Worm (Caenorhabditis elegans): ENCODE results near the gene nspg-11.

nspg-11 gene

DNA sequence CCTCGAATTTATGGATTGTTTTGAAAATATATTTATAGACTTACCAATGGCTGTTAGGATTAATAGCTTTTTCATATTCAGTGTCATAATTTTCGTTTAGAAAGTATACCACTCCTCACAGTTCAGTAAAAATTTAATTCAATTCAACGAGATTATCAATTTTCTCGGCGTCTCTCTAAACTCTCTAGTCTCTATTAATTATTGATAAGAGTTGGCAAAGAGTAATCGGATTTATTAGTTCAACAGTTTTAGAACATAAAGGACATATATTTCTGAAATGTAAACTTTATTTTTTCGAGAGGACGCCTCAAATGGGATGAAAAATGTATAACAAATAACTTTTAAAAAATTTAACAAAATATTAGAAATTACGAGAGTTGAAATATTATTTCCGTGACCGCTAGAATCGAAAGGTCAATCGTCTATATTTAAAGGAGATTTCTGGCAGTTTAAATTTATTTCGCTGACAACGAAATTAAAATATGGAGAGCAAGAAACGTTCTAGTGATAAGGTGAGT, at the start of gene nspg-11, which contains the start of gene F49C12.15:
Gene nspg-11 (minus strand): TSS at position 101 of the 518 bp plus-strand sequence.
Gene F49C12.15 (plus strand): TSS at position 468 of the 518 bp plus-strand sequence.
- TF ChIP-seq ceh-82 (tag; optimal IDR thresholded peaks at IDR 0.05) (no peak), nhr-12 (tag; optimal IDR thresholded peaks at IDR 0.05) (no peak), ztf-4 (tag; optimal IDR thresholded peaks at IDR 0.05) (no peak), tbx-2 (tag; optimal IDR thresholded peaks at IDR 0.05) (no peak), elt-2 (tag; optimal IDR thresholded peaks at IDR 0.05) (peak; percentile 10), zag-1 (tag; optimal IDR thresholded peaks at IDR 0.05) (no peak), unc-39 (tag; optimal IDR thresholded peaks at IDR 0.05) (no peak), fkh-10 (GFP tag; optimal IDR thresholded peaks at IDR 0.05) (no peak)

DNA sequence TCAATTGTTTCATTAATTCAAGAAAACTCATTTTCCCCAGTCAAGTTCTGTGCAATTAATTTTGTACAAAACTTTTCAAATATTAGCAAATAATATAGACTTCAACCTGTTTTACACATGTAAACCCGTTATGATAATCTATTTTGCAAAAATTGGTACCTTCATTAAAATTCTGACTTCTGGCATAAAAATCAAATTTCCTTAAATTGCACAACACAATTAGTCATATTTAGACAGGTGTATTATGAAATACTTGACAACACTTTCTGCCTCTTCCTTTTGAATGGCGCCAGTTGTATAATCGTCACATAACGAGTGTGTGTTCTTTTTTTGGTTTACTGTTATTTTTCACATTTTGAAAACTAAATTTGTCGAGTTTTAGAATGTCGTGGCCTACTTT, 47.2 kb upstream of the nspg-11 start, which contains the start of gene fbxc-58:
Gene fbxc-58 (plus strand): TSS at position 383 of the 400 bp plus-strand sequence.
- TF ChIP-seq ztf-4 (tag; optimal IDR thresholded peaks at IDR 0.05) = no peak
- no peak for TF ChIP-seq fkh-2 (tag; optimal IDR thresholded peaks at IDR 0.05)
- no peak for TF ChIP-seq ztf-11 (tag; optimal IDR thresholded peaks at IDR 0.05)
- TF ChIP-seq ceh-28 (tag; optimal IDR thresholded peaks at IDR 0.05) = no peak
- no peak for TF ChIP-seq fkh-10 (GFP tag; optimal IDR thresholded peaks at IDR 0.05)
- no peak for TF ChIP-seq egl-27 (tag; optimal IDR thresholded peaks at IDR 0.05)
- no peak for TF ChIP-seq ceh-16 (tag; optimal IDR thresholded peaks at IDR 0.05)
- TF ChIP-seq nhr-28 (tag; optimal IDR thresholded peaks at IDR 0.05) = no peak
- TF ChIP-seq aly-2 (tag; optimal IDR thresholded peaks at IDR 0.05) = no peak
- no peak for TF ChIP-seq eor-1 (tag; optimal IDR thresholded peaks at IDR 0.05)
- no peak for TF ChIP-seq sea-2 (GFP tag; optimal IDR thresholded peaks at IDR 0.05)
- TF ChIP-seq nhr-11 (tag; optimal IDR thresholded peaks at IDR 0.05) = no peak
- no peak for TF ChIP-seq nhr-77 (tag; optimal IDR thresholded peaks at IDR 0.05)
- TF ChIP-seq ama-1 (optimal IDR thresholded peaks at IDR 0.05) = no peak
- no peak for TF ChIP-seq skn-1 (tag; optimal IDR thresholded peaks at IDR 0.05)
- TF ChIP-seq nfya-1 (tag; optimal IDR thresholded peaks at IDR 0.05; ENCODE audit: insufficient read depth) = no peak
- TF ChIP-seq nhr-76 (tag; optimal IDR thresholded peaks at IDR 0.05) = no peak

DNA sequence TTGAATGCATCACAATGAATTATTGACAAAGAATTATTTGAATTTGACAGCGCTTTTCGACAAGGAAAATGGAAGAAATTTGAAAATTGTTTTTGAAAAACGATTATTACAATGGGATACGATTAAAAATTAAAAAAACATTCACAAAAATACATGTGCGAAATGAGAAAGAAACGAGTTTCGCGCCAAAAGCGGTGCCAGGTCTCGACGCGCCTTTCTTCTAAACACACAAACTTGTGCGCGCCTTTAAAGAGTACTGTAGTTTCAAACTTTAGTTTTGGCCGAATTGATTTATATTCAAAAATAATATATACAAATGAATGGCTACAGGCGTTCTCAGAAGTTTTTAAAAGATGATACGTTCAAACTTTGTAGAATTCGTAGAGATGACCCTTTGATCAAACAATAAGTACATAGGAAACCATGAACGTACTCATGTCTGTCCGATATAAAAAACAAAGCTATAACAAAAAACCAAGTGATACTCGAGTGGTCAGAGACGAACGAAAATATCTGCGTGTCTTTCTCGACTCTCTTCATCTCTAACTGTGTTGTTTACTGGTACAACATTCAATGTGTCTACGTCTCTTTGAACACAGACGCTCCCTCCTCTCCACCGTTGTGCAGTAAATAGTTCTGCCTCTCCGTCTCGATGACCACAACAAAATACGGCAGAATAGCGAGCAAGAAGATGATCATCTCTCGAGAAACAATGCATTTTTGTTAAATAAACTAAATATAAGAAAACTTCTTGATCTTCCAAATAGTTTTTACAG, 44.2 kb upstream of the nspg-11 start:
- TF ChIP-seq pqm-1 (tag; optimal IDR thresholded peaks at IDR 0.05) (peak; percentile 31), pha-4 (tag; optimal IDR thresholded peaks at IDR 0.05) (peak; percentile 90), ZK546.5 (tag; optimal IDR thresholded peaks at IDR 0.05) (no peak), snpc-4 (tag; optimal IDR thresholded peaks at IDR 0.05) (peak; percentile 21)

DNA sequence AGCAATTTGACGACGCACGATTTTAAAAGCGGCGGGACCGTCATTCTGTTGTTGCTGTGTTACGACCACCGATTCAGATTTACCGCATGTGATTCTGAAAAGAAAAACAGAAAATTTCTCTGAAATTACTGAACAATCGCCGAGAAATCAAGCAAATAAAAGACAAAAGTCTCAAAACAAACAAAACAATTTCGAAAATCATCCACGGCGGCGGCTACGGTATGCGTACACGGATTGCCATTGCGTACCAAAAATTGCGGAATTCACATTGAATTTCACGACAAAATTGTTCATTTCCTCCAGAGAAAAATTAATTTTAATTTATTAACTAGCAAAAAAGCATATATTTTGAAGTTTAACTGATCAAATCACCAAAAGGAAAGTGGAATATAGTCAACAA, 42.5 kb upstream of the nspg-11 start, which contains the start of gene pezo-1:
Gene pezo-1 (minus strand): TSS at position 101 of the 400 bp plus-strand sequence.
- TF ChIP-seq zag-1 (tag; optimal IDR thresholded peaks at IDR 0.05) (no peak), aly-2 (tag; optimal IDR thresholded peaks at IDR 0.05) (no peak), nhr-11 (tag; optimal IDR thresholded peaks at IDR 0.05) (no peak), tbx-2 (tag; optimal IDR thresholded peaks at IDR 0.05) (no peak), egl-27 (tag; optimal IDR thresholded peaks at IDR 0.05) (no peak), ceh-16 (tag; optimal IDR thresholded peaks at IDR 0.05) (no peak), ceh-28 (tag; optimal IDR thresholded peaks at IDR 0.05) (no peak), pha-4 (tag; optimal IDR thresholded peaks at IDR 0.05) (no peak), ztf-4 (tag; optimal IDR thresholded peaks at IDR 0.05) (no peak), sea-2 (GFP tag; optimal IDR thresholded peaks at IDR 0.05) (no peak), nhr-23 (tag; optimal IDR thresholded peaks at IDR 0.05) (no peak), nhr-77 (tag; optimal IDR thresholded peaks at IDR 0.05) (no peak), nhr-76 (tag; optimal IDR thresholded peaks at IDR 0.05) (no peak), hmg-11 (tag; optimal IDR thresholded peaks at IDR 0.05) (no peak), lin-39 (tag; optimal IDR thresholded peaks at IDR 0.05) (no peak), nhr-25 (tag; optimal IDR thresholded peaks at IDR 0.05) (no peak), ama-1 (optimal IDR thresholded peaks at IDR 0.05) (no peak), nfya-1 (tag; optimal IDR thresholded peaks at IDR 0.05; ENCODE audit: insufficient read depth) (no peak), fos-1 (tag; optimal IDR thresholded peaks at IDR 0.05) (no peak), fkh-2 (tag; optimal IDR thresholded peaks at IDR 0.05) (no peak)

DNA sequence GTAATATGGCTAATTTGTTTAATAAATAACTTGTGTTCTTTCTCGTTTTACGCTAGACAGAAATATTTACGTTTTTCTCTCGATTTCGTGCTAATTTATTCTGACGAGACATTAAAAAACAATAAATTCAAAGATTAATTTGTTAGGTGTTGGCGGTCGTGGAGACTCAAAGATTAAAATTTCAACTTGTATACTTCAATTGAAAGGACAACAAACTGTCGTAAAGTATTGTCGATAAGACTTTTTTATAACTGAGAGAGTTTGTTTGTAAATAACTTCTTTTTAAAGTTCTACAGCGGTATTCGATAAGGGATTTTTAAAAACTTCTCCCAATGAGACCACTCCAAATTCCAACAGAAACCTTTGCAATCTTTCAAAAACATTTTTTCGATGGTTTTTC, 29.8 kb upstream of the nspg-11 start:
- TF ChIP-seq lsy-12 (tag; optimal IDR thresholded peaks at IDR 0.05) = no peak
- TF ChIP-seq unc-39 (tag; optimal IDR thresholded peaks at IDR 0.05) = no peak
- no peak for TF ChIP-seq ceh-28 (tag; optimal IDR thresholded peaks at IDR 0.05)
- no peak for TF ChIP-seq nhr-28 (tag; optimal IDR thresholded peaks at IDR 0.05)
- TF ChIP-seq mml-1 (tag; optimal IDR thresholded peaks at IDR 0.05) = no peak
- TF ChIP-seq fkh-2 (tag; optimal IDR thresholded peaks at IDR 0.05) = no peak
- no peak for TF ChIP-seq mdl-1 (tag; optimal IDR thresholded peaks at IDR 0.05)
- no peak for TF ChIP-seq skn-1 (tag; optimal IDR thresholded peaks at IDR 0.05)
- TF ChIP-seq ama-1 (optimal IDR thresholded peaks at IDR 0.05) = no peak
